Worm (Caenorhabditis elegans) whole organism, L1 larva: ENCODE data around the gene T07F12.1.

Experiments used
- fos-1 ChIP-seq: fragments of 150-350 bp; optimal IDR thresholded peaks from 2 replicates; lab custom pipeline; 2014; ENCODE audit warnings: missing biosample characterization, missing genetic modification characterization
- zag-1 ChIP-seq: fragments of 150-350 bp; optimal IDR thresholded peaks from 2 replicates; lab custom pipeline; 2014; ENCODE audit warnings: missing biosample characterization, missing genetic modification characterization

DNA sequence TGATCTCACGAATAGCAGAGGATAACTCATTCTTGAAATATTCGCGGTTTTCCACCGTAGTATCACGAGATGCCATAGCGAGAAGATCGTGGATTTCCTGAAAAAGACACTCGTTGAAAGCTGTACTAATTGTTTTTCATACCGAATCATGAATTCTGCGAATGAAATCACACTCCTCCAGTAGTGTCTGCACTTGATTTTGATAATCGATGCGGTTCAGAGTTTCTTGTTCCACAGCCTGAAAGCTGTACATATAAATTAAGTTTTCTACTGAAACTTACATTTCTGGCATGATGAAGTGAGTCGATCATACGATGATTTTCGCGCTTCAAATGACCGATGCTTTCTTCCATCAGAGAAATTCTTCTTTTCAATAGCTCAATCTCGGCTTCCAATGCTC, 20.6 kb downstream of the T07F12.1 start:
- TF ChIP-seq zag-1 (tag; lab: Kevin White, UChicago) = no peak
- TF ChIP-seq fos-1 (tag; lab: Kevin White, UChicago) = no peak
